Worm (Caenorhabditis elegans): Measurements from ENCODE around the gene ztf-20.

ce11 chrV:18998045-18998444, 38.1 kb upstream of the ztf-20 start, which contains the start of gene tgt-2:
- TF ChIP-seq lin-11 (tag; optimal IDR thresholded peaks at IDR 0.05) (no peak), pha-2 (tag; optimal IDR thresholded peaks at IDR 0.05) (no peak), nhr-232 (tag; optimal IDR thresholded peaks at IDR 0.05) (no peak), fkh-10 (GFP tag; optimal IDR thresholded peaks at IDR 0.05) (no peak), K02D7.2 (tag; optimal IDR thresholded peaks at IDR 0.05) (no peak), ets-4 (tag; optimal IDR thresholded peaks at IDR 0.05) (no peak), pha-4 (tag; optimal IDR thresholded peaks at IDR 0.05) (no peak), ceh-18 (tag; optimal IDR thresholded peaks at IDR 0.05) (no peak), ceh-34 (tag; optimal IDR thresholded peaks at IDR 0.05) (no peak), mec-3 (tag; optimal IDR thresholded peaks at IDR 0.05; ENCODE audit: borderline replicate concordance) (no peak), ttx-3 (tag; optimal IDR thresholded peaks at IDR 0.05) (no peak), unc-55 (GFP tag; optimal IDR thresholded peaks at IDR 0.05) (no peak), dmd-4 (tag; optimal IDR thresholded peaks at IDR 0.05; ENCODE audit: borderline replicate concordance) (no peak), sox-4 (tag; optimal IDR thresholded peaks at IDR 0.05) (no peak)

All from whole organism, late embryonic.